Worm (Caenorhabditis elegans): ENCODE data around the gene srlf-14.

Gene srlf-14

ce11 chrIV:10868629-10869251 lies 25.4 kb downstream of the srlf-14 start, which contains the start of gene F13E9.11:
Gene F13E9.11, minus strand, starts transcription at chrIV:10869135.
- 0 out of 2 replicates have a peak, but pooled peaks have one; percentile 48 for TF ChIP-seq tbx-11 (GFP tag; IDR thresholded peaks at IDR 0.05)
- no peak for TF ChIP-seq B0310.2 (tag; optimal IDR thresholded peaks at IDR 0.05)
- TF ChIP-seq ets-7 (tag; optimal IDR thresholded peaks at IDR 0.05): peak; percentile 51
- peak; percentile 10 for TF ChIP-seq hmg-4 (GFP tag; optimal IDR thresholded peaks at IDR 0.05)
- no peak for TF ChIP-seq ceh-13 (GFP tag; optimal IDR thresholded peaks at IDR 0.05)

- TF ChIP-seq ets-7 (tag; optimal IDR thresholded peaks at IDR 0.05) (no peak), ceh-13 (GFP tag; optimal IDR thresholded peaks at IDR 0.05) (no peak), pes-1 (GFP tag; IDR thresholded peaks at IDR 0.05) (no peak)
These were observed 26.6 kb downstream of the srlf-14 start for ce11 chrIV:10867370-10868146.

- TF ChIP-seq ceh-13 (GFP tag; optimal IDR thresholded peaks at IDR 0.05): no peak
- no peak for TF ChIP-seq B0310.2 (tag; optimal IDR thresholded peaks at IDR 0.05)
- TF ChIP-seq tbx-11 (GFP tag; IDR thresholded peaks at IDR 0.05): no peak
- no peak for TF ChIP-seq ets-7 (tag; optimal IDR thresholded peaks at IDR 0.05)
- no peak for TF ChIP-seq tra-4 (tag; optimal IDR thresholded peaks at IDR 0.05)
- no peak for TF ChIP-seq ama-1 (optimal IDR thresholded peaks at IDR 0.05)
- no peak for TF ChIP-seq flt-1 (GFP tag; IDR thresholded peaks at IDR 0.05)
- no peak for TF ChIP-seq tbx-37 (GFP tag; conservative IDR thresholded peaks at IDR 0.05)
- TF ChIP-seq sea-1 (GFP tag; conservative IDR thresholded peaks at IDR 0.05): no peak
- TF ChIP-seq hmbx-1 (tag; optimal IDR thresholded peaks at IDR 0.05): no peak
- no peak for TF ChIP-seq pes-1 (GFP tag; IDR thresholded peaks at IDR 0.05)
- TF ChIP-seq scrt-1 (GFP tag; IDR thresholded peaks at IDR 0.05): no peak
- TF ChIP-seq hmg-4 (GFP tag; optimal IDR thresholded peaks at IDR 0.05): no peak
- no peak for TF ChIP-seq F13C5.2 (tag; optimal IDR thresholded peaks at IDR 0.05)
- TF ChIP-seq hnd-1 (tag; optimal IDR thresholded peaks at IDR 0.05): no peak
- TF ChIP-seq aly-1 (tag; optimal IDR thresholded peaks at IDR 0.05): no peak
- TF ChIP-seq ceh-36 (tag; optimal IDR thresholded peaks at IDR 0.05): no peak
These were observed 30.1 kb downstream of the srlf-14 start, which contains the start of gene nish-1 for ce11 chrIV:10864031-10864430. Gene nish-1, plus strand, starts transcription at chrIV:10864331.

ce11 chrIV:10861102-10861501 lies 33.1 kb downstream of the srlf-14 start, which contains the start of gene rbm-22:
Gene rbm-22, plus strand, starts transcription at chrIV:10861402.
- TF ChIP-seq ets-7 (tag; optimal IDR thresholded peaks at IDR 0.05) (no peak), pes-1 (GFP tag; IDR thresholded peaks at IDR 0.05) (no peak), F13C5.2 (tag; optimal IDR thresholded peaks at IDR 0.05) (no peak), B0310.2 (tag; optimal IDR thresholded peaks at IDR 0.05) (no peak), ceh-13 (GFP tag; optimal IDR thresholded peaks at IDR 0.05) (no peak), hmg-4 (GFP tag; optimal IDR thresholded peaks at IDR 0.05) (no peak), scrt-1 (GFP tag; IDR thresholded peaks at IDR 0.05) (no peak), hnd-1 (tag; optimal IDR thresholded peaks at IDR 0.05) (no peak), tra-4 (tag; optimal IDR thresholded peaks at IDR 0.05) (no peak), ama-1 (optimal IDR thresholded peaks at IDR 0.05) (no peak)

ce11 chrIV:10858300-10859016 lies 35.7 kb downstream of the srlf-14 start, which contains the start of the genes T11G6.2 and hars-1:
Gene T11G6.2, minus strand, starts transcription at chrIV:10858496.
Gene hars-1, plus strand, starts transcription at chrIV:10858957.
- TF ChIP-seq tra-4 (tag; optimal IDR thresholded peaks at IDR 0.05): no peak
- TF ChIP-seq tbx-37 (GFP tag; conservative IDR thresholded peaks at IDR 0.05): no peak
- TF ChIP-seq F13C5.2 (tag; optimal IDR thresholded peaks at IDR 0.05): no peak
- TF ChIP-seq aly-1 (tag; optimal IDR thresholded peaks at IDR 0.05): no peak
- no peak for TF ChIP-seq flt-1 (GFP tag; IDR thresholded peaks at IDR 0.05)
- TF ChIP-seq hmg-4 (GFP tag; optimal IDR thresholded peaks at IDR 0.05): no peak
- TF ChIP-seq hnd-1 (tag; optimal IDR thresholded peaks at IDR 0.05): no peak
- TF ChIP-seq sea-1 (GFP tag; conservative IDR thresholded peaks at IDR 0.05): no peak
- TF ChIP-seq ceh-13 (GFP tag; optimal IDR thresholded peaks at IDR 0.05): no peak

ce11 chrIV:10855946-10856345 lies 38.2 kb downstream of the srlf-14 start:
- TF ChIP-seq hnd-1 (tag; optimal IDR thresholded peaks at IDR 0.05): no peak
- no peak for TF ChIP-seq pes-1 (GFP tag; IDR thresholded peaks at IDR 0.05)
- TF ChIP-seq tra-4 (tag; optimal IDR thresholded peaks at IDR 0.05): no peak
- TF ChIP-seq ceh-13 (GFP tag; optimal IDR thresholded peaks at IDR 0.05): no peak

- TF ChIP-seq scrt-1 (GFP tag; IDR thresholded peaks at IDR 0.05): no peak
- no peak for TF ChIP-seq ama-1 (optimal IDR thresholded peaks at IDR 0.05)
- no peak for TF ChIP-seq ceh-36 (tag; optimal IDR thresholded peaks at IDR 0.05)
- no peak for TF ChIP-seq ets-7 (tag; optimal IDR thresholded peaks at IDR 0.05)
- TF ChIP-seq ceh-13 (GFP tag; optimal IDR thresholded peaks at IDR 0.05): no peak
- TF ChIP-seq F13C5.2 (tag; optimal IDR thresholded peaks at IDR 0.05): no peak
- no peak for TF ChIP-seq flt-1 (GFP tag; IDR thresholded peaks at IDR 0.05)
- TF ChIP-seq hnd-1 (tag; optimal IDR thresholded peaks at IDR 0.05): no peak
- TF ChIP-seq tbx-37 (GFP tag; conservative IDR thresholded peaks at IDR 0.05): no peak
- no peak for TF ChIP-seq tbx-11 (GFP tag; IDR thresholded peaks at IDR 0.05)
- TF ChIP-seq sea-1 (GFP tag; conservative IDR thresholded peaks at IDR 0.05): no peak
- no peak for TF ChIP-seq aly-1 (tag; optimal IDR thresholded peaks at IDR 0.05)
- TF ChIP-seq pes-1 (GFP tag; IDR thresholded peaks at IDR 0.05): no peak
- TF ChIP-seq hmg-4 (GFP tag; optimal IDR thresholded peaks at IDR 0.05): no peak
- no peak for TF ChIP-seq tra-4 (tag; optimal IDR thresholded peaks at IDR 0.05)
- no peak for TF ChIP-seq hmbx-1 (tag; optimal IDR thresholded peaks at IDR 0.05)
- no peak for TF ChIP-seq B0310.2 (tag; optimal IDR thresholded peaks at IDR 0.05)
These were observed 39.1 kb downstream of the srlf-14 start, which contains the start of gene T11G6.3 for ce11 chrIV:10855049-10855448. Gene T11G6.3, minus strand, starts transcription at chrIV:10855237.

All from whole organism, early embryonic.